Fruit fly (Drosophila melanogaster) whole organism, embryonic: Measurements from ENCODE around the gene CG17855.
A peak's percentile ranks its signal among the peaks of the same experiment; 100 is the strongest.

Source experiments
- Atf6 ChIP-seq: fragments of 200-800 bp; sonication (Bioruptor generic); IDR thresholded peaks from 2 replicates; pipeline ENCODE4 v1.3.6; 2022; ENCODE audit warnings: missing biosample characterization, missing genetic modification characterization
- CG10267 ChIP-seq: fragments of 200-800 bp; sonication (Bioruptor generic); optimal IDR thresholded peaks from 2 replicates; lab custom pipeline; 2018; ENCODE audit warnings: missing biosample characterization, mild to moderate bottlenecking, missing genetic modification characterization, moderate library complexity
- CG10543 ChIP-seq: fragments of 200-800 bp; sonication (Bioruptor generic); optimal IDR thresholded peaks from 3 replicates; lab custom pipeline; 2017; ENCODE audit warnings: missing biosample characterization, mild to moderate bottlenecking, missing genetic modification characterization, moderate library complexity
- CG11695 ChIP-seq: fragments of 200-800 bp; sonication (Bioruptor generic); IDR thresholded peaks from 3 replicates; pipeline ENCODE4 v1.3.6; 2022; ENCODE audit warnings: missing biosample characterization, missing genetic modification characterization
- CG12071 ChIP-seq: fragments of 200-800 bp; sonication (Bioruptor generic); optimal IDR thresholded peaks from 3 replicates; lab custom pipeline; 2018; ENCODE audit warnings: missing biosample characterization, mild to moderate bottlenecking, missing genetic modification characterization
- CG14014 ChIP-seq: fragments of 200-800 bp; sonication (Bioruptor generic); IDR thresholded peaks from 2 replicates; pipeline ENCODE4 v1.3.6; 2022; ENCODE audit warnings: missing biosample characterization, missing genetic modification characterization
- CG14441 ChIP-seq: fragments of 200-800 bp; sonication (Bioruptor generic); IDR thresholded peaks from 2 replicates; pipeline ENCODE4 v1.3.6; 2022; ENCODE audit warnings: missing biosample characterization, missing genetic modification characterization
- CG14710 ChIP-seq: fragments of 200-800 bp; sonication (Bioruptor generic); optimal IDR thresholded peaks from 3 replicates; lab custom pipeline; 2019; ENCODE audit warnings: missing biosample characterization, mild to moderate bottlenecking, missing genetic modification characterization, moderate library complexity
- CG15514 ChIP-seq: fragments of 200-800 bp; sonication (Bioruptor generic); optimal IDR thresholded peaks from 3 replicates; lab custom pipeline; 2017; ENCODE audit warnings: missing biosample characterization, missing genetic modification characterization, mild to moderate bottlenecking, moderate library complexity, missing genetic modification reagents
- CG16863 ChIP-seq: fragments of 200-800 bp; sonication (Bioruptor generic); optimal IDR thresholded peaks from 3 replicates; lab custom pipeline; 2016; ENCODE audit warnings: missing biosample characterization, missing genetic modification characterization
- CG17568 ChIP-seq: fragments of 200-800 bp; sonication (Bioruptor generic); optimal IDR thresholded peaks from 2 replicates; lab custom pipeline; 2018; ENCODE audit warnings: missing biosample characterization, mild to moderate bottlenecking, missing genetic modification characterization, moderate library complexity
- CG17802 ChIP-seq: fragments of 200-800 bp; sonication (Bioruptor generic); optimal IDR thresholded peaks from 2 replicates; lab custom pipeline; 2018; ENCODE audit warnings: missing biosample characterization, mild to moderate bottlenecking, missing genetic modification characterization, moderate library complexity
- CG17829 ChIP-seq: fragments of 200-800 bp; optimal IDR thresholded peaks from 2 replicates; lab custom pipeline; 2019; ENCODE audit warnings: missing biosample characterization, mild to moderate bottlenecking, missing genetic modification characterization, moderate library complexity
- CG18599 ChIP-seq: fragments of 200-800 bp; sonication (Bioruptor generic); optimal IDR thresholded peaks from 3 replicates; lab custom pipeline; 2017; ENCODE audit warnings: missing biosample characterization, missing genetic modification characterization, mild to moderate bottlenecking, moderate library complexity, missing genetic modification reagents
- CG2875 ChIP-seq: fragments of 200-800 bp; sonication (Bioruptor generic); optimal IDR thresholded peaks from 2 replicates; lab custom pipeline; 2017; ENCODE audit warnings: missing biosample characterization, mild to moderate bottlenecking, missing genetic modification characterization, missing genetic modification reagents
- CG3065 ChIP-seq: fragments of 200-800 bp; sonication (Bioruptor generic); optimal IDR thresholded peaks from 2 replicates; lab custom pipeline; 2016; ENCODE audit warnings: missing biosample characterization, missing genetic modification characterization
- CG31224 ChIP-seq: fragments of 200-800 bp; sonication (Bioruptor generic); IDR thresholded peaks from 2 replicates; pipeline ENCODE4 v1.3.6; 2022; ENCODE audit warnings: missing biosample characterization, missing genetic modification characterization
- CG3163 ChIP-seq: fragments of 200-800 bp; sonication (Bioruptor generic); optimal IDR thresholded peaks from 3 replicates; lab custom pipeline; 2016; ENCODE audit warnings: missing biosample characterization, missing genetic modification characterization
- CG34376 ChIP-seq: fragments of 200-800 bp; sonication (Bioruptor generic); optimal IDR thresholded peaks from 2 replicates; lab custom pipeline; 2018; ENCODE audit warnings: missing biosample characterization, mild to moderate bottlenecking, missing genetic modification characterization
- CG3847 ChIP-seq: fragments of 200-800 bp; sonication (Bioruptor generic); IDR thresholded peaks from 2 replicates; pipeline ENCODE4 v1.3.6; 2022; ENCODE audit warnings: missing biosample characterization, missing genetic modification characterization
- CG4360 ChIP-seq: fragments of 200-800 bp; sonication (Bioruptor generic); IDR thresholded peaks from 2 replicates; pipeline ENCODE4 v1.3.6; 2022; ENCODE audit warnings: missing biosample characterization, missing genetic modification characterization
- CG4617 ChIP-seq: fragments of 200-800 bp; sonication (Bioruptor generic); optimal IDR thresholded peaks from 3 replicates; lab custom pipeline; 2016; ENCODE audit warnings: missing biosample characterization, missing genetic modification characterization, borderline replicate concordance
- CG7928 ChIP-seq: fragments of 200-800 bp; sonication (Bioruptor generic); optimal IDR thresholded peaks from 2 replicates; lab custom pipeline; 2017; ENCODE audit warnings: missing biosample characterization, mild to moderate bottlenecking, missing genetic modification characterization
- CG8359 ChIP-seq: fragments of 200-800 bp; sonication (Bioruptor generic); optimal IDR thresholded peaks from 2 replicates; lab custom pipeline; 2017; ENCODE audit warnings: missing biosample characterization, mild to moderate bottlenecking, missing genetic modification characterization, borderline replicate concordance
- CHES-1-like ChIP-seq: fragments of 200-800 bp; sonication (Bioruptor generic); optimal IDR thresholded peaks from 2 replicates; lab custom pipeline; 2016; ENCODE audit warnings: missing biosample characterization, missing genetic modification characterization
- Chrac-16 ChIP-seq: fragments of 200-800 bp; sonication (Bioruptor generic); optimal IDR thresholded peaks from 3 replicates; lab custom pipeline; 2016; ENCODE audit warnings: missing biosample characterization, missing genetic modification characterization
- Dek ChIP-seq: fragments of 200-800 bp; sonication (Bioruptor generic); optimal IDR thresholded peaks from 3 replicates; lab custom pipeline; 2019; ENCODE audit warnings: missing biosample characterization, mild to moderate bottlenecking, missing genetic modification characterization, moderate library complexity
- Dp ChIP-seq: fragments of 200-800 bp; sonication (Bioruptor generic); optimal IDR thresholded peaks from 2 replicates; lab custom pipeline; 2018; ENCODE audit warnings: missing biosample characterization, mild to moderate bottlenecking, missing genetic modification characterization, moderate library complexity
- E2f2 ChIP-seq: fragments of 200-800 bp; sonication (Bioruptor generic); IDR thresholded peaks from 2 replicates; pipeline ENCODE4 v1.3.6; 2022; ENCODE audit warnings: missing biosample characterization, missing genetic modification characterization
- HHEX ChIP-seq: fragments of 200-800 bp; sonication (Bioruptor generic); optimal IDR thresholded peaks from 3 replicates; lab custom pipeline; 2017; ENCODE audit warnings: missing biosample characterization, mild to moderate bottlenecking, missing genetic modification characterization, missing genetic modification reagents
- HLH3B ChIP-seq: fragments of 200-800 bp; sonication (Bioruptor generic); IDR thresholded peaks from 2 replicates; pipeline ENCODE4 v1.3.6; 2022; ENCODE audit warnings: missing biosample characterization, missing genetic modification characterization
- HmgZ ChIP-seq: fragments of 200-800 bp; sonication (Bioruptor generic); optimal IDR thresholded peaks from 2 replicates; lab custom pipeline; 2018; ENCODE audit warnings: missing biosample characterization, mild to moderate bottlenecking, missing genetic modification characterization
- Hmr ChIP-seq: fragments of 200-800 bp; sonication (Bioruptor generic); optimal IDR thresholded peaks from 3 replicates; lab custom pipeline; 2017; ENCODE audit warnings: mild to moderate bottlenecking, missing biosample characterization, missing genetic modification reagents, missing genetic modification characterization
- Hr39 ChIP-seq: fragments of >200 bp; optimal IDR thresholded peaks from 2 replicates; lab custom pipeline; 2017
- Jarid2 ChIP-seq: fragments of 200-800 bp; sonication (Bioruptor generic); optimal IDR thresholded peaks from 3 replicates; lab custom pipeline; 2017; ENCODE audit warnings: mild to moderate bottlenecking, missing biosample characterization, missing genetic modification reagents, missing genetic modification characterization
- Kr ChIP-seq: fragments of 200-800 bp; sonication (Bioruptor generic); optimal IDR thresholded peaks from 2 replicates; lab custom pipeline; 2017; ENCODE audit warnings: missing biosample characterization, mild to moderate bottlenecking, missing genetic modification characterization
- chm ChIP-seq: fragments of 200-800 bp; sonication (Bioruptor generic); IDR thresholded peaks from 2 replicates; pipeline ENCODE4 v1.3.6; 2022; ENCODE audit warnings: missing biosample characterization, missing genetic modification characterization
- chn ChIP-seq: fragments of 200-800 bp; sonication (Bioruptor generic); optimal IDR thresholded peaks from 2 replicates; lab custom pipeline; 2016; ENCODE audit warnings: missing biosample characterization, missing genetic modification characterization
- en ChIP-seq: fragments of 200-800 bp; sonication (Bioruptor generic); optimal IDR thresholded peaks from 2 replicates; lab custom pipeline; 2016; ENCODE audit warnings: missing biosample characterization, missing genetic modification characterization
- gce ChIP-seq: fragments of 200-800 bp; sonication (Bioruptor generic); IDR thresholded peaks from 3 replicates; pipeline ENCODE4 v1.3.6; 2022; ENCODE audit warnings: missing biosample characterization, missing genetic modification characterization
- grn ChIP-seq: fragments of 200-800 bp; sonication (Bioruptor generic); optimal IDR thresholded peaks from 3 replicates; lab custom pipeline; 2017; ENCODE audit warnings: missing biosample characterization, missing genetic modification characterization
- gro ChIP-seq: fragments of 200-800 bp; sonication (Bioruptor generic); optimal IDR thresholded peaks from 2 replicates; lab custom pipeline; 2016; ENCODE audit warnings: missing biosample characterization, missing genetic modification characterization
- ham ChIP-seq: fragments of 200-800 bp; sonication (Bioruptor generic); IDR thresholded peaks from 2 replicates; pipeline ENCODE4 v1.3.6; 2022; ENCODE audit warnings: missing biosample characterization, missing genetic modification characterization
- inv ChIP-seq: fragments of 200-800 bp; sonication (Bioruptor generic); IDR thresholded peaks from 2 replicates; pipeline ENCODE4 v1.3.6; 2022; ENCODE audit warnings: missing biosample characterization, missing genetic modification characterization; ENCODE audit not compliant: partially characterized antibody
- lbe ChIP-seq: fragments of 200-800 bp; sonication (Bioruptor generic); optimal IDR thresholded peaks from 2 replicates; lab custom pipeline; 2016; ENCODE audit warnings: missing biosample characterization, mild to moderate bottlenecking, missing genetic modification characterization
- lmd ChIP-seq: fragments of 200-800 bp; sonication (Bioruptor generic); IDR thresholded peaks from 2 replicates; pipeline ENCODE4 v1.3.6; 2022; ENCODE audit warnings: missing biosample characterization, missing genetic modification characterization
- sens ChIP-seq: fragments of 200-800 bp; sonication (Bioruptor generic); peaks from one replicate; lab custom pipeline; 2016; ENCODE audit warnings: missing biosample characterization, missing genetic modification characterization
- tna ChIP-seq: fragments of 200-800 bp; sonication (Bioruptor generic); IDR thresholded peaks from 2 replicates; pipeline ENCODE4 v1.3.6; 2022; ENCODE audit warnings: missing biosample characterization, missing genetic modification characterization; ENCODE audit not compliant: partially characterized antibody
- toy ChIP-seq: fragments of 200-800 bp; sonication (Bioruptor generic); IDR thresholded peaks from 2 replicates; pipeline ENCODE4 v1.3.6; 2022; ENCODE audit warnings: missing biosample characterization, missing genetic modification characterization
- wek ChIP-seq: fragments of 200-800 bp; sonication (Bioruptor generic); optimal IDR thresholded peaks from 3 replicates; lab custom pipeline; 2018; ENCODE audit warnings: missing biosample characterization, mild to moderate bottlenecking, missing genetic modification characterization, moderate library complexity

The CG17855 gene

DNA sequence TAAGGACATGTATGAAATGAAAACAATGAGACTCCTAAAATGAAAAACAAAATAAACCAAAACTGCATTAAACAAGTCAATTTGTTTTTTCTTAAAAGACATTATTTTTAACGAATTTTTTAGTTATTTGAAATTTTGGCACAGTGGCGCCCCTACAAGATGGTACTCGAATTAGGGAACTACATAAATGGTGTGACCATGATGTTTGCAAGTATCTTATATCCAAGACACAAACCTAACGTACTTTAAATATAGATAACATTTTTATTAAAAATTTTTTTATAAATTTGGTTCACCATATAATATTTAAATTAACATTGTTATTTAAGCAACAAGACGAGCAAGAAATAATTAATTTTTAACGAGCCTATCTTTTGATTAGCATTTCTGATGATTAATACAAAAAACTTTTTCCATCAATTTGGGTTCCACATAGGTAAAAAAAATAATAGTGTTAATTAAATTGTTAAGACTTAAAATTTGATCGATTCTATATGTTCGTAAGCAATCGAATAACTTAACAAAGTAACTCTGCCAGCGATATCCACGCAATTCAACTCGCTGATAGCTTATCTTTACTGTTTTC lies at the start of gene CG17855 (continued):
- TF ChIP-seq HmgZ (tag; lab: Kevin White, UChicago) (no peak), gce (no peak), lbe (GFP tag; lab: Kevin White, UChicago) (no peak), CG17829 (peak; percentile 42), E2f2 (GFP tag; lab: Robert Waterston, UW) (peak; percentile 63), HHEX (GFP tag; lab: Kevin White, UChicago) (no peak), tna (GFP tag; lab: Robert Waterston, UW) (no peak), CG14014 (GFP tag; lab: Robert Waterston, UW) (no peak), CG15514 (peak; percentile 59), chn (GFP tag; lab: Kevin White, UChicago) (no peak), Dek (tag; lab: Kevin White, UChicago) (peak; percentile 6), toy (GFP tag; lab: Robert Waterston, UW) (no peak), grn (no peak), CG8359 (no peak), CG11695 (GFP tag; lab: Robert Waterston, UW) (no peak)

DNA sequence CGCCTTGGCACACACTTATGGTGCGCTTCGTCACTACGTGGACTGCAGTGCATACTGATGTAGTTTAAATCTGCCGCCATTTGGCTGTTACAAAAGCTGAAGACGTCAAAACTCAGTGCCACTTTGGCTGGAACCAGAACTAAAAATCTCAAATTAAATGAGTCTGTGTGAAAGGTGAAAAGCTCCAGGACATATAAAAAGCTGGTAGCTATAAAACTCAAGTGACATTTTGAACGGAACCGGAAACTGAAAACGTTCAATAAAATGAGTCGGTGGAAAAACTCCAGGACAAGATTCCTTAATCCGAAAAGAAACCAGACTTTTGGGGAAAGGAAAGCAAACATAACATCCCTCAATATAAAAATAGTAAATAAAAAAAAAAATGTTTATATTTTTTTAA lies 49.5 kb upstream of the CG17855 start:
- TF ChIP-seq CG31224 (peak; percentile 49; the same call in 1 of the 2 replicates), Jarid2 (GFP tag; lab: Kevin White, UChicago) (peak; percentile 49), Atf6 (GFP tag; lab: Robert Waterston, UW) (peak; percentile 41; the same call in 1 of the 2 replicates), HLH3B (peak; percentile 46; the same call in 1 of the 2 replicates), lmd (GFP tag; lab: Robert Waterston, UW) (no peak), CG2875 (GFP tag; lab: Kevin White, UChicago) (no peak), Hr39 (no peak), CG34376 (GFP tag; lab: Kevin White, UChicago) (peak; percentile 65), CG16863 (no peak), inv (GFP tag; lab: Robert Waterston, UW) (no peak), Kr (GFP tag; lab: Kevin White, UChicago) (no peak), wek (GFP tag; lab: Kevin White, UChicago) (no peak), Hmr (GFP tag; lab: Kevin White, UChicago) (peak; percentile 44), CG4617 (GFP tag; lab: Kevin White, UChicago) (no peak), CG17802 (no peak), CG17568 (GFP tag; lab: Kevin White, UChicago) (no peak), en (GFP tag; lab: Kevin White, UChicago) (peak; percentile 43), sens (GFP tag; lab: Kevin White, UChicago) (peak; percentile 86), CHES-1-like (GFP tag; lab: Kevin White, UChicago) (no peak), Chrac-16 (GFP tag; lab: Kevin White, UChicago) (no peak), CG10543 (GFP tag; lab: Kevin White, UChicago) (no peak), chm (GFP tag; lab: Robert Waterston, UW) (no peak), CG3163 (GFP tag; lab: Kevin White, UChicago) (no peak), CG12071 (GFP tag; lab: Kevin White, UChicago) (peak; percentile 75), CG3847 (GFP tag; lab: Robert Waterston, UW) (peak; percentile 68), Dp (GFP tag; lab: Kevin White, UChicago) (peak; percentile 58), CG7928 (GFP tag; lab: Kevin White, UChicago) (peak; percentile 86), gro (peak; percentile 50), CG10267 (peak; percentile 0), CG18599 (GFP tag; lab: Kevin White, UChicago) (peak; percentile 82), CG4360 (GFP tag; lab: Robert Waterston, UW) (no peak), CG14710 (tag; lab: Kevin White, UChicago) (peak; percentile 24), CG3065 (GFP tag; lab: Kevin White, UChicago) (no peak), CG14441 (GFP tag; lab: Robert Waterston, UW) (peak; percentile 64), ham (GFP tag; lab: Robert Waterston, UW) (no peak)
